Fruit fly (Drosophila melanogaster) whole organism, embryonic: ENCODE data around the gene CG31436.

Experiments used
- Adf1 ChIP-seq: fragments of 200-800 bp; sonication (Bioruptor generic); IDR thresholded peaks from 2 replicates; pipeline ENCODE4 v1.3.6; 2022; ENCODE audit warnings: missing biosample characterization, missing genetic modification characterization
- Aef1 ChIP-seq: fragments of 200-800 bp; sonication (Bioruptor generic); IDR thresholded peaks from 3 replicates; pipeline ENCODE4 v1.3.6; 2022; ENCODE audit warnings: missing biosample characterization, missing genetic modification characterization
- Atf6 ChIP-seq: fragments of 200-800 bp; sonication (Bioruptor generic); IDR thresholded peaks from 2 replicates; pipeline ENCODE4 v1.3.6; 2022; ENCODE audit warnings: missing biosample characterization, missing genetic modification characterization
- BEAF-32 ChIP-seq: fragments of 200-800 bp; sonication (Bioruptor generic); optimal IDR thresholded peaks from 3 replicates; lab custom pipeline; 2017; ENCODE audit warnings: missing biosample characterization, missing genetic modification characterization, mild to moderate bottlenecking, moderate library complexity, missing genetic modification reagents
- CG11398 ChIP-seq: fragments of 200-800 bp; sonication (Bioruptor generic); optimal IDR thresholded peaks from 2 replicates; lab custom pipeline; 2016; ENCODE audit warnings: missing biosample characterization, missing genetic modification characterization
- CG12744 ChIP-seq: fragments of 200-800 bp; sonication (Bioruptor generic); optimal IDR thresholded peaks from 2 replicates; lab custom pipeline; 2016; ENCODE audit warnings: missing biosample characterization, missing genetic modification characterization
- CG13624 ChIP-seq: fragments of 200-800 bp; sonication (Bioruptor generic); optimal IDR thresholded peaks from 2 replicates; lab custom pipeline; 2016; ENCODE audit warnings: missing biosample characterization, missing genetic modification characterization
- CG13894 ChIP-seq: fragments of 200-800 bp; sonication (Bioruptor generic); optimal IDR thresholded peaks from 3 replicates; lab custom pipeline; 2018; ENCODE audit warnings: missing biosample characterization, mild to moderate bottlenecking, missing genetic modification characterization, moderate library complexity
- CG14050 ChIP-seq: fragments of 200-800 bp; sonication (Bioruptor generic); IDR thresholded peaks from 3 replicates; pipeline ENCODE4 v1.3.6; 2022; ENCODE audit warnings: missing biosample characterization, missing genetic modification characterization
- CG17612 ChIP-seq: fragments of 200-800 bp; sonication (Bioruptor generic); IDR thresholded peaks from 2 replicates; pipeline ENCODE4 v1.3.6; 2022; ENCODE audit warnings: missing biosample characterization, missing genetic modification characterization
- CG2116 ChIP-seq: fragments of 200-800 bp; sonication (Bioruptor generic); optimal IDR thresholded peaks from 3 replicates; lab custom pipeline; 2018; ENCODE audit warnings: missing biosample characterization, mild to moderate bottlenecking, missing genetic modification characterization
- CG33213 ChIP-seq: fragments of 200-800 bp; sonication (Bioruptor generic); optimal IDR thresholded peaks from 3 replicates; lab custom pipeline; 2016; ENCODE audit warnings: missing biosample characterization, missing genetic modification characterization
- CG4360 ChIP-seq: fragments of 200-800 bp; sonication (Bioruptor generic); IDR thresholded peaks from 2 replicates; pipeline ENCODE4 v1.3.6; 2022; ENCODE audit warnings: missing biosample characterization, missing genetic modification characterization
- CG4617 ChIP-seq: fragments of 200-800 bp; sonication (Bioruptor generic); optimal IDR thresholded peaks from 3 replicates; lab custom pipeline; 2016; ENCODE audit warnings: missing biosample characterization, missing genetic modification characterization, borderline replicate concordance
- CG6689 ChIP-seq: fragments of 200-800 bp; sonication (Bioruptor generic); IDR thresholded peaks from 2 replicates; pipeline ENCODE4 v1.3.6; 2022; ENCODE audit warnings: missing biosample characterization, missing genetic modification characterization
- CG7357 ChIP-seq: fragments of 200-800 bp; sonication (Bioruptor generic); IDR thresholded peaks from 3 replicates; pipeline ENCODE4 v1.3.6; 2022; ENCODE audit warnings: missing biosample characterization, missing genetic modification characterization
- CG7556 ChIP-seq: fragments of 200-800 bp; sonication (Bioruptor generic); optimal IDR thresholded peaks from 2 replicates; lab custom pipeline; 2017; ENCODE audit warnings: missing biosample characterization, mild to moderate bottlenecking, missing genetic modification characterization
- CG7928 ChIP-seq: fragments of 200-800 bp; sonication (Bioruptor generic); optimal IDR thresholded peaks from 2 replicates; lab custom pipeline; 2017; ENCODE audit warnings: missing biosample characterization, mild to moderate bottlenecking, missing genetic modification characterization
- CG8359 ChIP-seq: fragments of 200-800 bp; sonication (Bioruptor generic); optimal IDR thresholded peaks from 2 replicates; lab custom pipeline; 2017; ENCODE audit warnings: missing biosample characterization, mild to moderate bottlenecking, missing genetic modification characterization, borderline replicate concordance
- Eip74EF ChIP-seq, 2 experiments: fragments of 200-800 bp in 1 of 2; fragments of >200 bp in 1 of 2; sonication (Bioruptor generic) in 1 of 2; optimal IDR thresholded peaks; 2 replicates each; lab custom pipeline; 2017 to 2019; ENCODE audit warnings: missing biosample characterization in 2 of 2, missing genetic modification characterization in 2 of 2, mild to moderate bottlenecking in 1 of 2, moderate library complexity in 1 of 2
- Ets97D ChIP-seq: fragments of 200-800 bp; sonication (Bioruptor generic); optimal IDR thresholded peaks from 3 replicates; lab custom pipeline; 2016; ENCODE audit warnings: missing biosample characterization, missing genetic modification characterization
- HHEX ChIP-seq: fragments of 200-800 bp; sonication (Bioruptor generic); optimal IDR thresholded peaks from 3 replicates; lab custom pipeline; 2017; ENCODE audit warnings: missing biosample characterization, mild to moderate bottlenecking, missing genetic modification characterization, missing genetic modification reagents
- HLH54F ChIP-seq: fragments of 200-800 bp; sonication (Bioruptor generic); optimal IDR thresholded peaks from 3 replicates; lab custom pipeline; 2016; ENCODE audit warnings: missing biosample characterization, missing genetic modification characterization
- Hand ChIP-seq: fragments of 200-800 bp; sonication (Bioruptor generic); optimal IDR thresholded peaks from 2 replicates; lab custom pipeline; 2017; ENCODE audit warnings: mild to moderate bottlenecking, missing biosample characterization, missing genetic modification reagents, missing genetic modification characterization
- HmgD ChIP-seq: fragments of 200-800 bp; sonication (Bioruptor generic); optimal IDR thresholded peaks from 3 replicates; lab custom pipeline; 2016; ENCODE audit warnings: missing biosample characterization, missing genetic modification characterization
- HmgZ ChIP-seq: fragments of 200-800 bp; sonication (Bioruptor generic); optimal IDR thresholded peaks from 2 replicates; lab custom pipeline; 2018; ENCODE audit warnings: missing biosample characterization, mild to moderate bottlenecking, missing genetic modification characterization
- Jarid2 ChIP-seq: fragments of 200-800 bp; sonication (Bioruptor generic); optimal IDR thresholded peaks from 3 replicates; lab custom pipeline; 2017; ENCODE audit warnings: mild to moderate bottlenecking, missing biosample characterization, missing genetic modification reagents, missing genetic modification characterization
- Kr ChIP-seq: fragments of 200-800 bp; sonication (Bioruptor generic); optimal IDR thresholded peaks from 2 replicates; lab custom pipeline; 2017; ENCODE audit warnings: missing biosample characterization, mild to moderate bottlenecking, missing genetic modification characterization
- MESR4 ChIP-seq: fragments of 200-800 bp; sonication (Bioruptor generic); optimal IDR thresholded peaks from 2 replicates; lab custom pipeline; 2018; ENCODE audit warnings: missing biosample characterization, mild to moderate bottlenecking, missing genetic modification characterization, moderate library complexity
- Neu2 ChIP-seq: fragments of 200-800 bp; sonication (Bioruptor generic); optimal IDR thresholded peaks from 3 replicates; lab custom pipeline; 2016; ENCODE audit warnings: missing biosample characterization, missing genetic modification characterization, borderline replicate concordance
- Opbp ChIP-seq: fragments of 200-800 bp; sonication (Bioruptor generic); IDR thresholded peaks from 3 replicates; pipeline ENCODE4 v1.3.6; 2022; ENCODE audit warnings: missing biosample characterization, missing genetic modification characterization; ENCODE audit not compliant: partially characterized antibody
- bigmax ChIP-seq: fragments of 200-800 bp; sonication (Bioruptor generic); optimal IDR thresholded peaks from 2 replicates; lab custom pipeline; 2018; ENCODE audit warnings: missing biosample characterization, mild to moderate bottlenecking, missing genetic modification characterization
- cg ChIP-seq: fragments of 200-800 bp; sonication (Bioruptor generic); optimal IDR thresholded peaks from 3 replicates; lab custom pipeline; 2019; ENCODE audit warnings: missing biosample characterization, mild to moderate bottlenecking, missing genetic modification characterization, moderate library complexity
- ci ChIP-seq: fragments of 200-800 bp; sonication (Bioruptor generic); IDR thresholded peaks from 3 replicates; pipeline ENCODE4 v1.3.6; 2022; ENCODE audit warnings: missing biosample characterization, missing genetic modification characterization
- crol ChIP-seq: fragments of 200-800 bp; sonication (Bioruptor generic); IDR thresholded peaks from 2 replicates; pipeline ENCODE4 v1.3.6; 2022; ENCODE audit warnings: missing biosample characterization, missing genetic modification characterization
- fd3F ChIP-seq: fragments of 200-800 bp; sonication (Bioruptor generic); optimal IDR thresholded peaks from 2 replicates; lab custom pipeline; 2018; ENCODE audit warnings: missing biosample characterization, mild to moderate bottlenecking, missing genetic modification characterization, moderate library complexity
- hb ChIP-seq: fragments of 200-800 bp; sonication (Bioruptor generic); IDR thresholded peaks from 3 replicates; pipeline ENCODE4 v1.3.6; 2022; ENCODE audit warnings: missing biosample characterization, missing genetic modification characterization; ENCODE audit not compliant: partially characterized antibody
- insv ChIP-seq, 2 experiments: fragments of 200-800 bp; sonication (Bioruptor generic); optimal IDR thresholded peaks; 3 replicates each; lab custom pipeline; 2016 to 2018; ENCODE audit warnings: missing biosample characterization in 2 of 2, missing genetic modification characterization in 2 of 2
- klu ChIP-seq: fragments of 200-800 bp; sonication (Bioruptor generic); IDR thresholded peaks from 2 replicates; pipeline ENCODE4 v1.3.6; 2022; ENCODE audit warnings: missing biosample characterization, missing genetic modification characterization
- kni ChIP-seq: fragments of 200-800 bp; sonication (Bioruptor generic); optimal IDR thresholded peaks from 3 replicates; lab custom pipeline; 2017; ENCODE audit warnings: mild to moderate bottlenecking, missing biosample characterization, missing genetic modification reagents, missing genetic modification characterization
- lab ChIP-seq: fragments of 200-800 bp; sonication (Bioruptor generic); optimal IDR thresholded peaks from 3 replicates; lab custom pipeline; 2017; ENCODE audit warnings: missing biosample characterization, missing genetic modification characterization, mild to moderate bottlenecking, moderate library complexity, missing genetic modification reagents
- lbe ChIP-seq: fragments of 200-800 bp; sonication (Bioruptor generic); optimal IDR thresholded peaks from 2 replicates; lab custom pipeline; 2016; ENCODE audit warnings: missing biosample characterization, mild to moderate bottlenecking, missing genetic modification characterization
- lilli ChIP-seq: fragments of 200-800 bp; sonication (Bioruptor generic); optimal IDR thresholded peaks from 3 replicates; lab custom pipeline; 2016; ENCODE audit warnings: missing biosample characterization, missing genetic modification characterization
- org-1 ChIP-seq: fragments of 200-800 bp; sonication (Bioruptor generic); optimal IDR thresholded peaks from 2 replicates; lab custom pipeline; 2017; ENCODE audit warnings: missing biosample characterization, missing genetic modification characterization
- pzg ChIP-seq: fragments of 200-800 bp; sonication (Bioruptor generic); optimal IDR thresholded peaks from 3 replicates; lab custom pipeline; 2018; ENCODE audit warnings: missing biosample characterization, mild to moderate bottlenecking, missing genetic modification characterization, moderate library complexity
- sd ChIP-seq: fragments of 200-800 bp; sonication (Bioruptor generic); optimal IDR thresholded peaks from 3 replicates; lab custom pipeline; 2018; ENCODE audit warnings: missing biosample characterization, mild to moderate bottlenecking, missing genetic modification characterization, moderate library complexity
- so ChIP-seq: fragments of 200-800 bp; sonication (Bioruptor generic); IDR thresholded peaks from 3 replicates; pipeline ENCODE4 v1.3.6; 2022; ENCODE audit warnings: missing biosample characterization, missing genetic modification characterization
- sug ChIP-seq: fragments of 200-800 bp; optimal IDR thresholded peaks from 2 replicates; lab custom pipeline; 2019; ENCODE audit warnings: missing biosample characterization, mild to moderate bottlenecking, missing genetic modification characterization, moderate library complexity
- unc-4 ChIP-seq: fragments of 200-800 bp; sonication (Bioruptor generic); IDR thresholded peaks from 2 replicates; pipeline ENCODE4 v1.3.6; 2022; ENCODE audit warnings: missing biosample characterization, missing genetic modification characterization; ENCODE audit not compliant: partially characterized antibody

Gene CG31436

DNA sequence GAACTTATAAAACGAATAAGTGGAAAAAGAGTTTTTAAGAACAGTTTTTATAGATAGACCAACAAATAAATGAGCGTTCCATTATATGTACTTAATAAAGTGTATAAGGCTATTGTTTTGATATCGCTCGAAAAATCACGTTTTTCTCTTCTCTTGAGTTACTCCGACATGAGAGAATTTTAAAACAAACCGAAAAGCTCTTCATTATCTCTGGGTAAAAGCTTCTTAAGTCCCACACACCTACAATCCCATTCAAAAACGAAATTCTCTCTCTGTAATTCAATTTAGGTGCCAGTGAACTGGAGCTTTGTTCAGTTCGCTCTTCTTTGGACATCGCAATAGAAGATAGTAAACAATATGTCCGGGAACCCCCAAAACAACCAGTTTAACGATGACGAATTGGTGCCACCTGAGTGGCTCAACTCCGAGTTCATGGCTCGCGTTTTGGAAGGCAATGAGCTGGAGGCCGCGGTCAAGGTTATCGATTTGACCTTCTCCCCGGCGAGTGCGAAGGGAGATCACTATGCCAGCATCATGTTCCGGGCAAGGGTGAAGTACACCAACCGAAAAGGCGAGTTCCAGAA lies at the start of gene CG31436 (continued):
- TF ChIP-seq ci (GFP tag; lab: Robert Waterston, UW) (no peak), Jarid2 (peak; percentile 73), HHEX (no peak), hb (GFP tag; lab: Robert Waterston, UW) (no peak), CG2116 (GFP tag; lab: Kevin White, UChicago) (no peak), CG13624 (no peak), kni (GFP tag; lab: Kevin White, UChicago) (no peak), Neu2 (no peak), bigmax (GFP tag; lab: Kevin White, UChicago) (no peak), pzg (GFP tag; lab: Kevin White, UChicago) (no peak), HmgZ (tag; lab: Kevin White, UChicago) (no peak), Aef1 (no peak), CG13894 (tag; lab: Kevin White, UChicago) (peak; percentile 36), CG8359 (no peak), so (no peak), Hand (no peak), insv (GFP tag; optimal IDR thresholded peaks at IDR 0.05; lab: Kevin White, UChicago) (no peak), HmgD (no peak), CG7556 (no peak), lab (peak; percentile 9), fd3F (GFP tag; lab: Kevin White, UChicago) (no peak), Eip74EF (GFP tag; optimal IDR thresholded peaks at IDR 0.05; lab: Kevin White, UChicago) (peak in 1 of 2 experiments; percentile 18), CG17612 (GFP tag; lab: Robert Waterston, UW) (no peak), CG4360 (GFP tag; lab: Robert Waterston, UW) (no peak), BEAF-32 (GFP tag; lab: Kevin White, UChicago) (no peak), HLH54F (GFP tag; lab: Kevin White, UChicago) (no peak), Atf6 (GFP tag; lab: Robert Waterston, UW) (no peak), klu (GFP tag; lab: Robert Waterston, UW) (no peak), CG12744 (GFP tag; lab: Kevin White, UChicago) (no peak), CG7357 (GFP tag; lab: Robert Waterston, UW) (no peak), CG11398 (GFP tag; lab: Kevin White, UChicago) (no peak), cg (GFP tag; lab: Kevin White, UChicago) (no peak), MESR4 (GFP tag; lab: Kevin White, UChicago) (no peak), CG6689 (no peak), sd (tag; lab: Kevin White, UChicago) (peak; percentile 35), org-1 (GFP tag; lab: Kevin White, UChicago) (no peak), Ets97D (GFP tag; lab: Kevin White, UChicago) (no peak), Adf1 (GFP tag; lab: Robert Waterston, UW) (no peak), CG33213 (GFP tag; lab: Kevin White, UChicago) (no peak), lbe (GFP tag; lab: Kevin White, UChicago) (peak; percentile 42), Opbp (GFP tag; lab: Robert Waterston, UW) (no peak), Kr (no peak), CG14050 (GFP tag; lab: Robert Waterston, UW) (no peak), CG7928 (GFP tag; lab: Kevin White, UChicago) (no peak), crol (GFP tag; lab: Robert Waterston, UW) (no peak), CG4617 (no peak), sug (tag; lab: Kevin White, UChicago) (peak; percentile 47), lilli (GFP tag; lab: Kevin White, UChicago) (no peak), unc-4 (GFP tag; lab: Robert Waterston, UW) (no peak)
